Fruit fly (Drosophila melanogaster): ENCODE results near the gene chm.
A peak's percentile ranks its signal among the peaks of the same experiment; 100 is the strongest.

Gene chm

DNA sequence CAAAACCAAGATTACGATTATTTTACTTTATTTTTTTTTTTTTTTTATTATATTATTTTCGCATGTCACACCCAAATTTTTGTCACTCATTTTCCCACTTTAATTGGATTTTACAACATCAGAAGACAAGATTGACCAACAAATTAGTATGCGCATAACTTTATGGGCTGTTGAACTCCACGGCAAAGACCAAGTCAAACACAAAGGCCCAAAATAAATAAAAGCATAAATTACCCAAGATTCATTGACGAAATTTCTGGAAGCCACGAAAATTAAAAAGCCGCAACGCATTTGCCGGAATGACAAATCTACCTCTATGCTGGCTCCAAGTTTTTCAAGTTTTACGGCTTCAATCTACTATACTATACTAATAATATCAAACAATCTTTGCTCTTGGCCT is 29.9 kb downstream of the chm start:
- TF ChIP-seq dsf (GFP tag; optimal IDR thresholded peaks at IDR 0.05; ENCODE audit: borderline replicate concordance): no peak
- no peak for TF ChIP-seq Abd-B (GFP tag; optimal IDR thresholded peaks at IDR 0.05)
- no peak for TF ChIP-seq rgr (GFP tag; optimal IDR thresholded peaks at IDR 0.05)
- TF ChIP-seq Jra (GFP tag; optimal IDR thresholded peaks at IDR 0.05): no peak
- TF ChIP-seq Myc (optimal IDR thresholded peaks at IDR 0.05): no peak
- no peak for TF ChIP-seq tai (GFP tag; optimal IDR thresholded peaks at IDR 0.05)

DNA sequence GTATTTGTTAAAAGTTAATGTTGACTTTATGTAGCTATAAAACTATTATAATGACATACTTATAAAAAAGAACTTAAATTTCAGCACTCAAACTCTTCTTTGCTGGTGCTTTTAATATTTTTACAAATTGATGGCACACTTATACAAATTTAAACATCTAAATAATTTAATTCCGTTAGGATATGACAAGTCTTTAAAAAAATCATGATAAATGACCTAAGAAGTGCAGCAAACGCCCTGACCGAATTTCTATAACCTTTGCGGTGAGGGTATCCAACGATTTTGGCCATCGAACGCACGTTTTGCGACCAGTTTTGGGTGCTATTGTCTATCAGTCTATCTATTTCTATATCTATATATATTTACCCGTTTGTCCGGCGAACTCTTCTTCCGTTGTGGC is 30.7 kb downstream of the chm start:
- TF ChIP-seq Hnf4 (GFP tag; optimal IDR thresholded peaks at IDR 0.05) (no peak), sv (GFP tag; optimal IDR thresholded peaks at IDR 0.05) (peak; percentile 27), br (GFP tag; optimal IDR thresholded peaks at IDR 0.05) (no peak), Hr78 (GFP tag; optimal IDR thresholded peaks at IDR 0.05) (no peak), tai (GFP tag; optimal IDR thresholded peaks at IDR 0.05) (no peak)

DNA sequence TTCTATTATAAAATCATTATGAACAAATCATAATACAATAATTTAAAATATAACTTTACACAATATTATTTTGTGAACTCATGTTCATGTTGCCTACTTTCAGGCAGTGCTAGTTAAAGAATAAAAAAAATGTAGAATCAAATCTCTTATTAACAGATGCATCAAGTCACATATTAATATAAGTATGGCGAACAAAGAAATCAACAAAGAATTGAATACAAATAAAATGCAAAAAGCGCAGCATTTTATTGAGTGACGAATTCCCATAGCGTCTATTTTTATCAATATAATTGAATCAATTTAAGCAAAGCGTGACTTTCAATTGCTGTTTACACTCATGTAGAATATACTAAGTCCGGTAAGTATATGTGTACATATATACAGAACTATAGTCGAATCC is 35.6 kb downstream of the chm start:
- TF ChIP-seq Sp1 (GFP tag; optimal IDR thresholded peaks at IDR 0.05) (no peak), Abd-B (GFP tag; optimal IDR thresholded peaks at IDR 0.05) (no peak), Myc (optimal IDR thresholded peaks at IDR 0.05) (peak; percentile 22), Jra (GFP tag; optimal IDR thresholded peaks at IDR 0.05) (no peak)

- TF ChIP-seq dmrt93B (GFP tag; optimal IDR thresholded peaks at IDR 0.05): no peak
- TF ChIP-seq Abd-B (GFP tag; optimal IDR thresholded peaks at IDR 0.05): no peak
- TF ChIP-seq Hr78 (GFP tag; optimal IDR thresholded peaks at IDR 0.05): no peak
- TF ChIP-seq sv (GFP tag; optimal IDR thresholded peaks at IDR 0.05): no peak
- no peak for TF ChIP-seq Mio (GFP tag; optimal IDR thresholded peaks at IDR 0.05)
- no peak for TF ChIP-seq dl (GFP tag; optimal IDR thresholded peaks at IDR 0.05; ENCODE audit: insufficient read depth in 1 of 2, partially characterized antibody in 2 of 2)
- TF ChIP-seq CG9705 (GFP tag; optimal IDR thresholded peaks at IDR 0.05): no peak
- TF ChIP-seq OdsH (GFP tag; optimal IDR thresholded peaks at IDR 0.05): no peak
- no peak for TF ChIP-seq pan (optimal IDR thresholded peaks at IDR 0.05)
- no peak for TF ChIP-seq br (GFP tag; optimal IDR thresholded peaks at IDR 0.05)
- no peak for TF ChIP-seq N (GFP tag; optimal IDR thresholded peaks at IDR 0.05)
- no peak for TF ChIP-seq Vsx2 (GFP tag; optimal IDR thresholded peaks at IDR 0.05; ENCODE audit: partially characterized antibody)
- no peak for TF ChIP-seq dsf (GFP tag; optimal IDR thresholded peaks at IDR 0.05; ENCODE audit: borderline replicate concordance)
- no peak for TF ChIP-seq rgr (GFP tag; optimal IDR thresholded peaks at IDR 0.05)
- no peak for TF ChIP-seq lola (GFP tag; optimal IDR thresholded peaks at IDR 0.05)
- TF ChIP-seq Hnf4 (GFP tag; optimal IDR thresholded peaks at IDR 0.05): no peak
- TF ChIP-seq Jra (GFP tag; optimal IDR thresholded peaks at IDR 0.05): no peak
- TF ChIP-seq tai (GFP tag; optimal IDR thresholded peaks at IDR 0.05): no peak
- TF ChIP-seq HLH106 (tag; optimal IDR thresholded peaks at IDR 0.05): no peak
Observed at dm6 chr2L:7448371-7448770, 36.2 kb downstream of the chm start.

dm6 chr2L:7450966-7451365 is 38.7 kb downstream of the chm start, which contains the start of gene santa-maria:
Gene santa-maria, minus strand, starts transcription at chr2L:7451244.
- TF ChIP-seq Vsx2 (GFP tag; optimal IDR thresholded peaks at IDR 0.05; ENCODE audit: partially characterized antibody) (peak; percentile 46), dmrt93B (GFP tag; optimal IDR thresholded peaks at IDR 0.05) (no peak)

- TF ChIP-seq sv (GFP tag; optimal IDR thresholded peaks at IDR 0.05) (no peak), Vsx2 (GFP tag; optimal IDR thresholded peaks at IDR 0.05; ENCODE audit: partially characterized antibody) (peak; percentile 65), foxo (GFP tag; optimal IDR thresholded peaks at IDR 0.05) (no peak), Dif (GFP tag; optimal IDR thresholded peaks at IDR 0.05; ENCODE audit: partially characterized antibody) (peak; percentile 77), Hr78 (GFP tag; optimal IDR thresholded peaks at IDR 0.05) (no peak), dl (GFP tag; optimal IDR thresholded peaks at IDR 0.05; ENCODE audit: insufficient read depth in 1 of 2, partially characterized antibody in 2 of 2) (peak; percentile 56 to 69), tai (GFP tag; optimal IDR thresholded peaks at IDR 0.05) (no peak), Dfd (GFP tag; optimal IDR thresholded peaks at IDR 0.05) (no peak)
Observed at dm6 chr2L:7452093-7452492, 39.9 kb downstream of the chm start.

DNA sequence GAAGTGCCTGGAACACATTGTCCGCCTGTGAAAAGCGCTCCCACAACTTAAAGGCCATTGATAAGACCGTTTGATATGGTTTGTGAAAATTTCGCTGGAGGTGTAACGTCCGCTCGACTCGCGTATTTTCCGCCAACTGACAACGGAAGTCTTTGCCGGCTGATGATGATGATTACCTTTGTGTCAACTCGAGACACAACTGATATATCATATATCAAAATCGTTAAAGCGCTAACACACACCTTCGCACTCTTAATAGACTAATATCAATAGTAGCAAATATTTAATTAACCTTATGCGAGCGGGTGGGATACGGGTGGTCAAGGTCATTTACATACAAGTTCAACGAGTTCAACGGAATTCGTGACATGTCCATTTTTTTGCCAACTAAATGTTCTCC is 41.9 kb downstream of the chm start, which contains the start of gene Gr28a:
Gene Gr28a, minus strand, starts transcription at position 101 of the 400 bp plus-strand sequence.
- no peak for TF ChIP-seq CrebA (GFP tag; optimal IDR thresholded peaks at IDR 0.05; ENCODE audit: borderline replicate concordance)
- no peak for TF ChIP-seq Dfd (GFP tag; optimal IDR thresholded peaks at IDR 0.05)
- TF ChIP-seq Mio (GFP tag; optimal IDR thresholded peaks at IDR 0.05): no peak
- no peak for TF ChIP-seq tai (GFP tag; optimal IDR thresholded peaks at IDR 0.05)
- TF ChIP-seq Myc (optimal IDR thresholded peaks at IDR 0.05): no peak
- no peak for TF ChIP-seq Jra (GFP tag; optimal IDR thresholded peaks at IDR 0.05)
- no peak for TF ChIP-seq psq (GFP tag; optimal IDR thresholded peaks at IDR 0.05)
- no peak for TF ChIP-seq dl (GFP tag; optimal IDR thresholded peaks at IDR 0.05; ENCODE audit: insufficient read depth in 1 of 2, partially characterized antibody in 2 of 2)
- no peak for TF ChIP-seq Hnf4 (GFP tag; optimal IDR thresholded peaks at IDR 0.05)
- TF ChIP-seq dmrt93B (GFP tag; optimal IDR thresholded peaks at IDR 0.05): no peak
- TF ChIP-seq sv (GFP tag; optimal IDR thresholded peaks at IDR 0.05): no peak
- no peak for TF ChIP-seq dsf (GFP tag; optimal IDR thresholded peaks at IDR 0.05; ENCODE audit: borderline replicate concordance)
- TF ChIP-seq rgr (GFP tag; optimal IDR thresholded peaks at IDR 0.05): no peak
- TF ChIP-seq OdsH (GFP tag; optimal IDR thresholded peaks at IDR 0.05): no peak
- no peak for TF ChIP-seq Rel (GFP tag; optimal IDR thresholded peaks at IDR 0.05)
- TF ChIP-seq Rel (tag; optimal IDR thresholded peaks at IDR 0.05): no peak

Measured in whole organism, wandering third instar larva.